Worm (Caenorhabditis elegans) whole organism, L1 larva: Measurements from ENCODE around the gene oac-31.

Experiments
- hlh-4 ChIP-seq: sonication (generic microtip); optimal IDR thresholded peaks from 2 replicates; lab custom pipeline; 2016; ENCODE audit warnings: mild to moderate bottlenecking, missing genetic modification characterization, missing compliant biosample characterization
- nhr-28 ChIP-seq: fragments of 150-350 bp; optimal IDR thresholded peaks from 2 replicates; lab custom pipeline; 2014; ENCODE audit warnings: missing biosample characterization, missing genetic modification characterization
- snu-23 ChIP-seq: sonication (generic microtip); optimal IDR thresholded peaks from 2 replicates; lab custom pipeline; 2016; ENCODE audit warnings: missing genetic modification characterization, missing compliant biosample characterization
- swsn-7 ChIP-seq: sonication (generic microtip); optimal IDR thresholded peaks from 2 replicates; lab custom pipeline; 2016; ENCODE audit warnings: missing genetic modification characterization, missing compliant biosample characterization

DNA sequence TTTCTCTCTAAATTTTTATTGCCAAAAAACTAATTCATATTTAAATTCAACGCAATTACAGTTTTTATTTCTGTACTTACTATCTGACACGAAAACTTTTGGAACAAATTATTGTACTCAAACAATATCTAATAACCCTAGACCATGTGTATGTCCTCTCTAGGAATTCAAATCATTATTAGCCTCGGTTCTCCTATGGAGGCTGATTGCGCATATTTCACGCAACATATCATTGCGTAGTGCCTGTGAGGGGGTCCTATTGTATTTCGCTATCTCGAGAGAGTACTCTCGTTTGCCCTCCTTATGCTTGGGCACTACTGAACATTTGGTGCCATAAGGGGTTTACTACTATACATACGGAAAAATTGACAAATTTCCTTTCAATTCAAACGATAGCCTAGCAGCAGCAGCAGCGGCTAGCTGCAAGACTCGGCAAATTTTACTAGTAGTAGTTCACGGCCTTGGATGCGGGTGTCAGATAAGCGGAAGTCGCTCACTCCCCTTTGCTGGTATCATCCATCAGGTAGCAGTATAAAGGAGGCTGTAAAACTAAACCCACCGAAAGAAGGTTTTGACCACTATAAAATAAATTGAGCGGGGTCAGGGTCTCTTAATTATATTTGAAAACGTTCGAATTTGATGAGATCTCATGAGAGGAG lies 37.0 kb upstream of the oac-31 start:
- TF ChIP-seq nhr-28 (tag; lab: Kevin White, UChicago) (no peak), swsn-7 (no peak), snu-23 (GFP tag; lab: Kevin White, UChicago) (no peak), hlh-4 (tag; lab: Kevin White, UChicago) (no peak)
